Worm (Caenorhabditis elegans) whole organism, mixed stage, embryonic: Measurements from ENCODE around the gene csq-1.
A peak's percentile ranks its signal among the peaks of the same experiment; 100 is the strongest.

Experiments used
- ceh-39 ChIP-seq: fragments of 150-350 bp; optimal IDR thresholded peaks from 2 replicates; lab custom pipeline; 2014; ENCODE audit warnings: missing biosample characterization, missing genetic modification characterization
- ceh-43 ChIP-seq: fragments of 200-800 bp; sonication (Bioruptor generic); optimal IDR thresholded peaks from 2 replicates; lab custom pipeline; 2018; ENCODE audit warnings: mild to moderate bottlenecking, missing genetic modification characterization, moderate library complexity, missing compliant biosample characterization
- ces-1 ChIP-seq: fragments of 150-350 bp; optimal IDR thresholded peaks from 2 replicates; lab custom pipeline; 2014; ENCODE audit warnings: missing biosample characterization, missing genetic modification reagents, missing genetic modification characterization
- elt-3 ChIP-seq: fragments of 150-350 bp; optimal IDR thresholded peaks from 2 replicates; lab custom pipeline; 2014; ENCODE audit warnings: missing biosample characterization, missing genetic modification characterization
- ham-2 ChIP-seq: fragments of 200-800 bp; sonication (Bioruptor generic); optimal IDR thresholded peaks from 2 replicates; lab custom pipeline; 2018; ENCODE audit warnings: mild to moderate bottlenecking, missing genetic modification characterization, missing compliant biosample characterization
- hlh-1 ChIP-seq: fragments of 150-350 bp; optimal IDR thresholded peaks from 2 replicates; lab custom pipeline; 2014; ENCODE audit warnings: missing biosample characterization, missing genetic modification reagents, missing genetic modification characterization
- lin-13 ChIP-seq: fragments of 150-350 bp; optimal IDR thresholded peaks from 2 replicates; lab custom pipeline; 2014; ENCODE audit warnings: missing biosample characterization, missing genetic modification characterization
- lsy-2 ChIP-seq: fragments of 150-350 bp; optimal IDR thresholded peaks from 2 replicates; lab custom pipeline; 2014; ENCODE audit warnings: missing biosample characterization, missing genetic modification characterization
- mls-2 ChIP-seq: sonication (generic microtip); optimal IDR thresholded peaks from 2 replicates; lab custom pipeline; 2016; ENCODE audit warnings: mild to moderate bottlenecking, missing genetic modification characterization, moderate library complexity, missing compliant biosample characterization
- nhr-12 ChIP-seq: fragments of 150-350 bp; optimal IDR thresholded peaks from 2 replicates; lab custom pipeline; 2014; ENCODE audit warnings: missing biosample characterization, missing genetic modification characterization
- nhr-237 ChIP-seq: fragments of 150-350 bp; optimal IDR thresholded peaks from 2 replicates; lab custom pipeline; 2014; ENCODE audit warnings: missing biosample characterization, missing genetic modification characterization
- nhr-76 ChIP-seq: sonication (generic microtip); optimal IDR thresholded peaks from 2 replicates; lab custom pipeline; 2017; ENCODE audit warnings: missing biosample characterization, missing genetic modification characterization
- unc-120 ChIP-seq: sonication (generic microtip); optimal IDR thresholded peaks from 2 replicates; lab custom pipeline; 2017; ENCODE audit warnings: missing genetic modification characterization, missing compliant biosample characterization; ENCODE audit not compliant: poor library complexity, severe bottlenecking
- unc-62 ChIP-seq: fragments of 150-350 bp; optimal IDR thresholded peaks from 2 replicates; lab custom pipeline; 2014; ENCODE audit warnings: missing biosample characterization, missing genetic modification reagents, missing genetic modification characterization
- zip-8 ChIP-seq: fragments of 150-350 bp; optimal IDR thresholded peaks from 2 replicates; lab custom pipeline; 2014; ENCODE audit warnings: missing biosample characterization, missing genetic modification characterization
- ztf-11 ChIP-seq: fragments of 150-350 bp; optimal IDR thresholded peaks from 2 replicates; lab custom pipeline; 2014; ENCODE audit warnings: missing biosample characterization, missing genetic modification characterization

Gene csq-1

DNA sequence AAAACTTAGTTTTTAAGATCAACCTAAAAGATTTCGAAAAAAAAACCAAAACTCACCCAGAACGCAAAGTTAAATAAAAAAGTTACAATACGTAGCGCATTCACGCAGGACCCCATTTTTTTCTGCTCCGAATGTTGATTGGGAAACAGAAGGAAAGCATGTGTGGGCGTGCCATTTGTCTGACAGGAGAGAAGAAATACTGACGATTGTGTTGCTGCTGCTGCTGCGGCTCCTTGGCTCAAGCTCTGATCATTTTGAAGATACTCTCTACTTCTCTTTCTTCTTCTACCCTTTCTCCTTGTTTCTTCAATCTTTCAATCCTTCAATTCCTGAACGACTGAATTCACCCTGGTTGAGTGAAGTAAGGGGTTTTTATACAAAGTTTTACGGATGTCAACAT is 44.6 kb downstream of the csq-1 start, which contains the start of gene tsp-8:
TSS of gene tsp-8 (minus strand) at position 185 of the 400 bp plus-strand sequence.
- TF ChIP-seq zip-8: no peak
- peak; percentile 54 for TF ChIP-seq hlh-1 (tag; lab: Kevin White, UChicago)

DNA sequence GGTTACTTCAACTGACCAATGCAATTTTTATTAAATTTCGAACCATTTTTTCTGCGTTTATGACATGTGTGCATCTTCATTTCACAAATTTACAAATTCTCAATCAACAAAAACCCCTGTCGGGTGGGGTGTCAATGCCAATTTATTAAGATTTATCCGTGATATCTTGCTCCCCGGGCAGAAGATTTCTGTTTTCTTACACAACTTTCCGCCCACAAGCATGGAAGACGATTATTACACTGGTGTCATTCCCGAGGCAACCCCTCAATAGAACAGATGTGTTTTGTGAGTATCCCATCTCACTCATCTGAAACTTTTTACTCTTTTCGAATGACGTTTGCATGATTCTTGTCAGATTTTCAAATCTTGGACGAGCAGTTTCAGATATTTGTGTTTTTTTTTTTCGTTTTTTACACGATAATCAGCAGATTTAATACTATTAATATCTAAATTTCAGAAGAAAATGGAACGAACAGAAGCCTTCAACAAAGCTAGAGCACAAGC is 47.2 kb downstream of the csq-1 start, which contains the start of gene F33C8.4:
TSS of gene F33C8.4 (plus strand) at position 454 of the 504 bp plus-strand sequence.
- TF ChIP-seq zip-8: no peak
- no peak for TF ChIP-seq ces-1 (GFP tag; lab: Kevin White, UChicago)
- TF ChIP-seq nhr-237 (tag; lab: Kevin White, UChicago): no peak
- peak; percentile 36 for TF ChIP-seq unc-120
- no peak for TF ChIP-seq ham-2 (GFP tag; lab: Kevin White, UChicago)
- no peak for TF ChIP-seq elt-3 (tag; lab: Kevin White, UChicago)
- TF ChIP-seq hlh-1 (tag; lab: Kevin White, UChicago): peak; percentile 45
- no peak for TF ChIP-seq lsy-2
- no peak for TF ChIP-seq ztf-11 (tag; lab: Kevin White, UChicago)
- peak; percentile 53 for TF ChIP-seq unc-62 (GFP tag; lab: Kevin White, UChicago)
- TF ChIP-seq lin-13 (tag; lab: Kevin White, UChicago): no peak
- no peak for TF ChIP-seq nhr-76
- no peak for TF ChIP-seq ceh-43 (GFP tag; lab: Kevin White, UChicago)
- TF ChIP-seq ceh-39 (tag; lab: Kevin White, UChicago): no peak

DNA sequence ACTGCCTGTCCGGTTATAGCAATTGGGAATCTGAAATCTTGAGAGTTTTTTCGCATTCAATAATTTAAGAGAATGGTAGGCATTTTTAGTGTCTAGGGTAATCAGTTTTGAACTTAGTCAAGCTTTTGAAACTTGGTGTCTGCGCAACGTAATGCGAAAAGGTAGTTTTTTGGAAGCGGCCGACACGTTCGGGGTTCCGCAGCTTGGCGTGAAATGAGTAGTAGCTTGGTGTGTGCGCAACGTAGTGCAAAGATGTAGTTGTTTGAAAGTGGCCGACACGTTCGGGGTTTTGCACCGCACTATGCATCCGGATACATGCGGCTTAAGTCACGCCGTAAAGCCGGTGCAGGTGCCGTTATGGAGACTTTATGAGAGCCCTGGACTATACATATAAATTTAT is 51.5 kb downstream of the csq-1 start:
- TF ChIP-seq nhr-12 (no peak), ham-2 (GFP tag; lab: Kevin White, UChicago) (no peak)

DNA sequence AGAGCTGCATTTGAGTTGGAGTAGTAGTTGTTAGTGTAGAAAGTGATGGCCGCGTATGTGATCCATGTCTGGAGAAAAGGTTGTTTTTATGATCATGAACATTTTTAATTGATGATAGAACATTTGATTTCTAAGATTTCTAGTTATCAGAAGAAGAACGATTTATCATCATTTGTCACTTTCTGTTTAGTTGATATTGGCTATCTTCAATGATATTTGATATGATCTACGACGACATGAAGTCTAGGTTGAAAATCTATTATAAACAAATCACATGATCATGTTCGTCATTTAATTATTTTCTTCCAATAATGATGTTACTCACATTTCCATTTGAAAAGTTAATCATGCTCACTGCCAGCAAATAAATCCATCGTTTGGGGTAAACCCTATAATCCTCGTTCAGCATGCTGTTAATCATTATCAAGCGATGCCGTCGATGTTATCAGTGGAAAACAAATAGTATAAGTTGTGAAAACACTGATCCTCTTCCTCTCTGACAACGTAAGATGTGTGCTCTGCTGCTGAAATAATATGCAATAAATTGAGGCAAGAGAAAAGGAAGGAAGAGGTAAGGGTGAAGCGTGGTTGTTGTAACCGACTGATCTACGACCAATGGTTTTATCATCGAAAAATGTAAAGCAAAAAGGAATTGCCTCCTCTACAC is 52.4 kb downstream of the csq-1 start:
- TF ChIP-seq unc-62 (GFP tag; lab: Kevin White, UChicago) (peak; percentile 35), nhr-76 (no peak), ham-2 (GFP tag; lab: Kevin White, UChicago) (no peak)

DNA sequence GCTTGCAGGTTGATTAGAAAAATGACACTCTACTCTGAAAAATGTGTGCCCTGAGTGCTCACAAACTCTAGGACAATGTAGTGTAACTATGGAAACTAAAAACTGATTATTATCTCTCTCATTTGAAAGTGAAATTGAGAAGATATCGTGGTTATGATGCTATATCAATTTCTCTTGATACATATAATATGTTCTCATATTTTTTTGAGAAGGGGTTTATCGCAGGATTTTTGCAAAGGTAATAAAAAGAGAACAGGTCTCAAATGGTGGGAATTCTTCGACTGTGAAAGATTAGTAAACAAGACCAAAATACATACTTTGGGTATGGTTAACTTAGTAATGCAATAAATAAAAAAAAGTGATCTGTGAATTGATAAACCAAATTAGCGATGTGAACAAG is 52.9 kb downstream of the csq-1 start:
- TF ChIP-seq mls-2: no peak
